Fruit fly (Drosophila melanogaster) whole organism, embryonic: ENCODE measurements around the gene CG42764.

Experiments
- Asciz ChIP-seq: fragments of 200-800 bp; sonication (Bioruptor generic); optimal IDR thresholded peaks from 2 replicates; lab custom pipeline; 2017; ENCODE audit warnings: missing biosample characterization, mild to moderate bottlenecking, missing genetic modification characterization, missing genetic modification reagents
- B-H2 ChIP-seq: fragments of 200-800 bp; sonication (Bioruptor generic); optimal IDR thresholded peaks from 2 replicates; lab custom pipeline; 2018; ENCODE audit warnings: missing biosample characterization, mild to moderate bottlenecking, missing genetic modification characterization
- CG10654 ChIP-seq: fragments of 200-800 bp; sonication (Bioruptor generic); optimal IDR thresholded peaks from 2 replicates; lab custom pipeline; 2016; ENCODE audit warnings: missing biosample characterization, missing genetic modification characterization
- CG11696 ChIP-seq: fragments of 200-800 bp; sonication (Bioruptor generic); IDR thresholded peaks from 2 replicates; pipeline ENCODE4 v1.3.6; 2022; ENCODE audit warnings: missing biosample characterization, missing genetic modification characterization
- CG12236 ChIP-seq: fragments of 200-800 bp; sonication (Bioruptor generic); optimal IDR thresholded peaks from 2 replicates; lab custom pipeline; 2016; ENCODE audit warnings: missing biosample characterization, missing genetic modification characterization
- CG12299 ChIP-seq: fragments of 200-800 bp; sonication (Bioruptor generic); optimal IDR thresholded peaks from 2 replicates; lab custom pipeline; 2018; ENCODE audit warnings: missing biosample characterization, mild to moderate bottlenecking, missing genetic modification characterization
- CG15479 ChIP-seq: fragments of 200-800 bp; sonication (Bioruptor generic); optimal IDR thresholded peaks from 3 replicates; lab custom pipeline; 2019; ENCODE audit warnings: missing biosample characterization, mild to moderate bottlenecking, missing genetic modification characterization, moderate library complexity
- CG17802 ChIP-seq: fragments of 200-800 bp; sonication (Bioruptor generic); optimal IDR thresholded peaks from 2 replicates; lab custom pipeline; 2018; ENCODE audit warnings: missing biosample characterization, mild to moderate bottlenecking, missing genetic modification characterization, moderate library complexity
- CG1792 ChIP-seq: fragments of 200-800 bp; sonication (Bioruptor generic); optimal IDR thresholded peaks from 2 replicates; lab custom pipeline; 2016; ENCODE audit warnings: missing biosample characterization, missing genetic modification characterization
- CG2202 ChIP-seq: fragments of 200-800 bp; sonication (Bioruptor generic); optimal IDR thresholded peaks from 2 replicates; lab custom pipeline; 2018; ENCODE audit warnings: missing biosample characterization, mild to moderate bottlenecking, missing genetic modification characterization
- CG31388 ChIP-seq: fragments of 200-800 bp; sonication (Bioruptor generic); optimal IDR thresholded peaks from 2 replicates; lab custom pipeline; 2016; ENCODE audit warnings: missing biosample characterization, missing genetic modification characterization
- CG3163 ChIP-seq: fragments of 200-800 bp; sonication (Bioruptor generic); optimal IDR thresholded peaks from 3 replicates; lab custom pipeline; 2016; ENCODE audit warnings: missing biosample characterization, missing genetic modification characterization
- CG33557 ChIP-seq: fragments of 200-800 bp; sonication (Bioruptor generic); optimal IDR thresholded peaks from 2 replicates; lab custom pipeline; 2019; ENCODE audit warnings: missing biosample characterization, mild to moderate bottlenecking, missing genetic modification characterization, moderate library complexity
- CG43689 ChIP-seq: fragments of 200-800 bp; sonication (Bioruptor generic); IDR thresholded peaks from 2 replicates; pipeline ENCODE4 v1.3.6; 2022; ENCODE audit warnings: missing biosample characterization, missing genetic modification characterization
- CG4707 ChIP-seq: fragments of 200-800 bp; sonication (Bioruptor generic); optimal IDR thresholded peaks from 2 replicates; lab custom pipeline; 2018; ENCODE audit warnings: missing biosample characterization, mild to moderate bottlenecking, missing genetic modification characterization, moderate library complexity
- CG4820 ChIP-seq: fragments of 200-800 bp; sonication (Bioruptor generic); optimal IDR thresholded peaks from 3 replicates; lab custom pipeline; 2016; ENCODE audit warnings: missing biosample characterization, missing genetic modification characterization
- CG6654 ChIP-seq: fragments of 200-800 bp; sonication (Bioruptor generic); optimal IDR thresholded peaks from 2 replicates; lab custom pipeline; 2017; ENCODE audit warnings: missing biosample characterization, mild to moderate bottlenecking, missing genetic modification characterization
- CG7928 ChIP-seq: fragments of 200-800 bp; sonication (Bioruptor generic); optimal IDR thresholded peaks from 2 replicates; lab custom pipeline; 2017; ENCODE audit warnings: missing biosample characterization, mild to moderate bottlenecking, missing genetic modification characterization
- CG8089 ChIP-seq: fragments of 200-800 bp; sonication (Bioruptor generic); optimal IDR thresholded peaks from 3 replicates; lab custom pipeline; 2016; ENCODE audit warnings: missing biosample characterization, missing genetic modification characterization
- Chrac-16 ChIP-seq: fragments of 200-800 bp; sonication (Bioruptor generic); optimal IDR thresholded peaks from 3 replicates; lab custom pipeline; 2016; ENCODE audit warnings: missing biosample characterization, missing genetic modification characterization
- Dp ChIP-seq: fragments of 200-800 bp; sonication (Bioruptor generic); optimal IDR thresholded peaks from 2 replicates; lab custom pipeline; 2018; ENCODE audit warnings: missing biosample characterization, mild to moderate bottlenecking, missing genetic modification characterization, moderate library complexity
- Fer1 ChIP-seq: fragments of 200-800 bp; sonication (Bioruptor generic); optimal IDR thresholded peaks from 2 replicates; lab custom pipeline; 2017; ENCODE audit warnings: missing biosample characterization, mild to moderate bottlenecking, missing genetic modification characterization
- GATAe ChIP-seq: fragments of 200-800 bp; sonication (Bioruptor generic); conservative IDR thresholded peaks from 2 replicates; pipeline ENCODE4 v1.3.6; 2022; ENCODE audit warnings: missing biosample characterization, missing genetic modification characterization
- HLHmδ ChIP-seq: fragments of 200-800 bp; sonication (Bioruptor generic); optimal IDR thresholded peaks from 2 replicates; lab custom pipeline; 2018; ENCODE audit warnings: missing biosample characterization, mild to moderate bottlenecking, missing genetic modification characterization, moderate library complexity
- Hand ChIP-seq: fragments of 200-800 bp; sonication (Bioruptor generic); optimal IDR thresholded peaks from 2 replicates; lab custom pipeline; 2017; ENCODE audit warnings: mild to moderate bottlenecking, missing biosample characterization, missing genetic modification reagents, missing genetic modification characterization
- Hey ChIP-seq: fragments of 200-800 bp; sonication (Bioruptor generic); optimal IDR thresholded peaks from 3 replicates; lab custom pipeline; 2018; ENCODE audit warnings: missing biosample characterization, mild to moderate bottlenecking, missing genetic modification characterization
- Kr ChIP-seq: fragments of 200-800 bp; sonication (Bioruptor generic); optimal IDR thresholded peaks from 2 replicates; lab custom pipeline; 2017; ENCODE audit warnings: missing biosample characterization, mild to moderate bottlenecking, missing genetic modification characterization
- Meics ChIP-seq: fragments of 200-800 bp; sonication (Bioruptor generic); optimal IDR thresholded peaks from 2 replicates; lab custom pipeline; 2017; ENCODE audit warnings: missing biosample characterization, mild to moderate bottlenecking, missing genetic modification characterization
- Nf-YC ChIP-seq: fragments of 200-800 bp; optimal IDR thresholded peaks from 3 replicates; lab custom pipeline; 2019; ENCODE audit warnings: missing biosample characterization, mild to moderate bottlenecking, missing genetic modification characterization, moderate library complexity
- Oaz ChIP-seq: fragments of 200-800 bp; sonication (Bioruptor generic); IDR thresholded peaks from 2 replicates; pipeline ENCODE4 v1.3.6; 2022; ENCODE audit warnings: missing biosample characterization, missing genetic modification characterization
- PHDP ChIP-seq: fragments of 200-800 bp; sonication (Bioruptor generic); optimal IDR thresholded peaks from 3 replicates; lab custom pipeline; 2018; ENCODE audit warnings: missing biosample characterization, mild to moderate bottlenecking, missing genetic modification characterization, moderate library complexity
- Sox102F ChIP-seq: fragments of 200-800 bp; sonication (Bioruptor generic); optimal IDR thresholded peaks from 2 replicates; lab custom pipeline; 2018; ENCODE audit warnings: missing biosample characterization, mild to moderate bottlenecking, missing genetic modification characterization, moderate library complexity
- Sry-β ChIP-seq: fragments of 200-800 bp; sonication (Bioruptor generic); optimal IDR thresholded peaks from 2 replicates; lab custom pipeline; 2018; ENCODE audit warnings: missing biosample characterization, mild to moderate bottlenecking, missing genetic modification characterization, moderate library complexity
- TFAM ChIP-seq: fragments of 200-800 bp; sonication (Bioruptor generic); optimal IDR thresholded peaks from 2 replicates; lab custom pipeline; 2017; ENCODE audit warnings: missing biosample characterization, missing genetic modification characterization, inconsistent platforms
- al ChIP-seq: fragments of 200-800 bp; sonication (Bioruptor generic); IDR thresholded peaks from 2 replicates; pipeline ENCODE4 v1.3.6; 2022; ENCODE audit warnings: missing biosample characterization, missing genetic modification characterization
- bigmax ChIP-seq: fragments of 200-800 bp; sonication (Bioruptor generic); optimal IDR thresholded peaks from 2 replicates; lab custom pipeline; 2018; ENCODE audit warnings: missing biosample characterization, mild to moderate bottlenecking, missing genetic modification characterization
- cato ChIP-seq: fragments of 200-800 bp; sonication (Bioruptor generic); optimal IDR thresholded peaks from 2 replicates; lab custom pipeline; 2016; ENCODE audit warnings: missing biosample characterization, missing genetic modification characterization, borderline replicate concordance
- crc ChIP-seq: fragments of 200-800 bp; sonication (Bioruptor generic); optimal IDR thresholded peaks from 2 replicates; lab custom pipeline; 2016; ENCODE audit warnings: missing biosample characterization, missing genetic modification characterization
- fd102C ChIP-seq: fragments of 200-800 bp; sonication (Bioruptor generic); optimal IDR thresholded peaks from 2 replicates; lab custom pipeline; 2018; ENCODE audit warnings: missing biosample characterization, mild to moderate bottlenecking, missing genetic modification characterization, moderate library complexity
- fu2 ChIP-seq: fragments of 200-800 bp; sonication (Bioruptor generic); optimal IDR thresholded peaks from 2 replicates; lab custom pipeline; 2016; ENCODE audit warnings: missing biosample characterization, missing genetic modification characterization
- gt ChIP-seq: fragments of 200-800 bp; sonication (Bioruptor generic); IDR thresholded peaks from 2 replicates; pipeline ENCODE4 v1.3.6; 2022; ENCODE audit warnings: missing biosample characterization, missing genetic modification characterization
- h ChIP-seq: fragments of >200 bp; optimal IDR thresholded peaks from 2 replicates; lab custom pipeline; 2017
- ham ChIP-seq: fragments of 200-800 bp; sonication (Bioruptor generic); IDR thresholded peaks from 2 replicates; pipeline ENCODE4 v1.3.6; 2022; ENCODE audit warnings: missing biosample characterization, missing genetic modification characterization
- lola ChIP-seq, 3 experiments: fragments of >200 bp in 2 of 3; fragments of 200-800 bp in 1 of 3; sonication (Bioruptor generic) in 1 of 3; optimal IDR thresholded peaks; 2 replicates each; lab custom pipeline; 2017 to 2019; ENCODE audit warnings: missing biosample characterization in 3 of 3, missing genetic modification characterization in 3 of 3, mild to moderate bottlenecking in 1 of 3, moderate library complexity in 1 of 3
- mirr ChIP-seq: fragments of 200-800 bp; sonication (Bioruptor generic); optimal IDR thresholded peaks from 3 replicates; lab custom pipeline; 2018; ENCODE audit warnings: missing biosample characterization, mild to moderate bottlenecking, missing genetic modification characterization
- org-1 ChIP-seq: fragments of 200-800 bp; sonication (Bioruptor generic); optimal IDR thresholded peaks from 2 replicates; lab custom pipeline; 2017; ENCODE audit warnings: missing biosample characterization, missing genetic modification characterization
- row ChIP-seq: fragments of 200-800 bp; sonication (Bioruptor generic); IDR thresholded peaks from 3 replicates; pipeline ENCODE4 v1.3.6; 2022; ENCODE audit warnings: missing biosample characterization, missing genetic modification characterization
- schlank ChIP-seq: fragments of 200-800 bp; sonication (Bioruptor generic); optimal IDR thresholded peaks from 2 replicates; lab custom pipeline; 2018; ENCODE audit warnings: missing biosample characterization, mild to moderate bottlenecking, missing genetic modification characterization
- sima ChIP-seq: fragments of 200-800 bp; sonication (Bioruptor generic); optimal IDR thresholded peaks from 2 replicates; lab custom pipeline; 2016; ENCODE audit warnings: missing biosample characterization, missing genetic modification characterization
- unpg ChIP-seq: fragments of 200-800 bp; sonication (Bioruptor generic); optimal IDR thresholded peaks from 3 replicates; lab custom pipeline; 2018; ENCODE audit warnings: missing biosample characterization, mild to moderate bottlenecking, missing genetic modification characterization, moderate library complexity
- zfh2 ChIP-seq: fragments of 200-800 bp; sonication (Bioruptor generic); optimal IDR thresholded peaks from 2 replicates; lab custom pipeline; 2016; ENCODE audit warnings: missing biosample characterization, missing genetic modification characterization

CG42764 gene

dm6 chr3L:20474789-20475208 is 9.0 kb upstream of the CG42764 start (continued):
- TF ChIP-seq CG33557 (GFP tag; lab: Kevin White, UChicago): peak; percentile 69
- peak; percentile 59 for TF ChIP-seq sima (GFP tag; lab: Kevin White, UChicago)
- peak; percentile 88 for TF ChIP-seq CG10654 (GFP tag; lab: Kevin White, UChicago)
- peak in 1 of 3 experiments; percentile 69 for TF ChIP-seq lola (GFP tag; optimal IDR thresholded peaks at IDR 0.05; lab: Kevin White, UChicago)
- TF ChIP-seq CG4820 (GFP tag; lab: Kevin White, UChicago): peak; percentile 74
- peak; percentile 19 for TF ChIP-seq TFAM
- no peak for TF ChIP-seq gt (GFP tag; lab: Robert Waterston, UW)
- no peak for TF ChIP-seq Sry-β
- peak; percentile 88 for TF ChIP-seq fu2 (GFP tag; lab: Kevin White, UChicago)
- peak; percentile 66 for TF ChIP-seq CG31388 (GFP tag; lab: Kevin White, UChicago)
- TF ChIP-seq cato: peak; percentile 71
- no peak for TF ChIP-seq CG43689 (GFP tag; lab: Robert Waterston, UW)
- no peak for TF ChIP-seq al
- TF ChIP-seq Sox102F (GFP tag; lab: Kevin White, UChicago): peak; percentile 83
- TF ChIP-seq CG4707 (GFP tag; lab: Kevin White, UChicago): peak; percentile 56
- TF ChIP-seq CG12236 (GFP tag; lab: Kevin White, UChicago): peak; percentile 68
- TF ChIP-seq Hey (tag; lab: Kevin White, UChicago): peak; percentile 37
- TF ChIP-seq B-H2 (GFP tag; lab: Kevin White, UChicago): peak; percentile 92
- TF ChIP-seq CG12299 (tag; lab: Kevin White, UChicago): peak; percentile 75
- TF ChIP-seq ham (GFP tag; lab: Robert Waterston, UW): no peak
- no peak for TF ChIP-seq row
- TF ChIP-seq Kr (GFP tag; lab: Kevin White, UChicago): no peak
- TF ChIP-seq CG6654: peak; percentile 34
- peak; percentile 79 for TF ChIP-seq mirr (GFP tag; lab: Kevin White, UChicago)
- TF ChIP-seq Hand (GFP tag; lab: Kevin White, UChicago): peak; percentile 76
- peak; percentile 64 for TF ChIP-seq CG17802
- peak; percentile 75 for TF ChIP-seq CG1792 (GFP tag; lab: Kevin White, UChicago)
- peak; percentile 71 for TF ChIP-seq Asciz (GFP tag; lab: Kevin White, UChicago)
- peak; percentile 65 for TF ChIP-seq CG8089
- no peak for TF ChIP-seq Oaz (GFP tag; lab: Robert Waterston, UW)
- peak; percentile 88 for TF ChIP-seq Chrac-16 (GFP tag; lab: Kevin White, UChicago)
- TF ChIP-seq crc (GFP tag; lab: Kevin White, UChicago): peak; percentile 76
- peak; percentile 49 for TF ChIP-seq Dp (GFP tag; lab: Kevin White, UChicago)
- TF ChIP-seq CG2202 (tag; lab: Kevin White, UChicago): peak; percentile 51
- peak; percentile 45 for TF ChIP-seq HLHmδ
- TF ChIP-seq h (lab: Kevin White, UChicago): no peak
- TF ChIP-seq bigmax: no peak
- TF ChIP-seq schlank (tag; lab: Kevin White, UChicago): peak; percentile 74
- TF ChIP-seq Meics: peak; percentile 90
- peak; percentile 86 for TF ChIP-seq unpg (GFP tag; lab: Kevin White, UChicago)
- TF ChIP-seq zfh2 (GFP tag; lab: Kevin White, UChicago): peak; percentile 90
- peak; percentile 60 for TF ChIP-seq CG7928 (GFP tag; lab: Kevin White, UChicago)
- no peak for TF ChIP-seq GATAe (GFP tag; lab: Robert Waterston, UW)
- TF ChIP-seq CG3163 (GFP tag; lab: Kevin White, UChicago): peak; percentile 67
- TF ChIP-seq CG15479 (GFP tag; lab: Kevin White, UChicago): no peak
- peak; percentile 71 for TF ChIP-seq org-1 (GFP tag; lab: Kevin White, UChicago)
- peak; percentile 90 for TF ChIP-seq Fer1 (GFP tag; lab: Kevin White, UChicago)
- peak; percentile 91 for TF ChIP-seq PHDP (tag; lab: Kevin White, UChicago)
- TF ChIP-seq fd102C: no peak
- no peak for TF ChIP-seq CG11696 (GFP tag; lab: Robert Waterston, UW)
- TF ChIP-seq Nf-YC (tag; lab: Kevin White, UChicago): peak; percentile 81
